Worm (Caenorhabditis elegans) whole organism, L1 larva: Measurements from ENCODE around the gene F35H10.10.
"Not testable (repeated sequence)": the region's sequence is repeated elsewhere in the genome, so short reads cannot be mapped to it uniquely, and the experiment has no call there.

Source experiments
- blmp-1 ChIP-seq: fragments of 150-350 bp; optimal IDR thresholded peaks from 2 replicates; lab custom pipeline; 2014; ENCODE audit warnings: missing biosample characterization, missing genetic modification characterization
- ceh-82 ChIP-seq, 3 experiments: fragments of 150-350 bp in 1 of 3; sonication (generic microtip) in 2 of 3; optimal IDR thresholded peaks; 2 replicates each; lab custom pipeline; 2014 to 2017; ENCODE audit warnings: missing biosample characterization in 3 of 3, missing genetic modification characterization in 3 of 3
- ceh-88 ChIP-seq: fragments of 200-800 bp; sonication (Bioruptor generic); IDR thresholded peaks from 2 replicates; pipeline ENCODE4 v1.3.6; 2022; ENCODE audit warnings: missing genetic modification characterization, missing compliant biosample characterization
- dsc-1 ChIP-seq: sonication (generic microtip); optimal IDR thresholded peaks from 2 replicates; lab custom pipeline; 2016; ENCODE audit warnings: mild to moderate bottlenecking, missing genetic modification characterization, missing compliant biosample characterization
- efl-1 ChIP-seq, 4 experiments: fragments of 150-350 bp; optimal IDR thresholded peaks in 3 of 4; peaks in 1 of 4; 1 replicate in 1 of 4; 2 replicates in 3 of 4; lab custom pipeline; 2014; ENCODE audit warnings: missing biosample characterization in 2 of 4, missing genetic modification characterization in 2 of 4, missing genetic modification reagents in 2 of 4
- egl-13 ChIP-seq: sonication (generic microtip); optimal IDR thresholded peaks from 2 replicates; lab custom pipeline; 2016; ENCODE audit warnings: missing genotype, missing genetic modification reagents, missing genetic modification characterization, missing compliant biosample characterization
- egl-27 ChIP-seq, 2 experiments: fragments of 150-350 bp in 1 of 2; sonication (generic microtip); optimal IDR thresholded peaks; 3 replicates each; lab custom pipeline; 2017 to 2018; ENCODE audit warnings: missing biosample characterization in 2 of 2, missing genetic modification characterization in 2 of 2, missing genetic modification reagents in 2 of 2
- elt-2 ChIP-seq: sonication (generic microtip); optimal IDR thresholded peaks from 2 replicates; lab custom pipeline; 2016; ENCODE audit warnings: missing genetic modification characterization, mild to moderate bottlenecking, inconsistent platforms, missing compliant biosample characterization, missing genetic modification reagents
- fkh-10 ChIP-seq: sonication (generic microtip); optimal IDR thresholded peaks from 2 replicates; lab custom pipeline; 2017; ENCODE audit warnings: missing biosample characterization, missing genetic modification reagents, missing genetic modification characterization
- grh-1 ChIP-seq: fragments of 200-800 bp; sonication (Bioruptor generic); IDR thresholded peaks from 2 replicates; pipeline ENCODE4 v1.3.6; 2022; ENCODE audit warnings: missing genetic modification reagents, missing genetic modification characterization, missing compliant biosample characterization
- hlh-17 ChIP-seq: fragments of 200-800 bp; sonication (Bioruptor generic); optimal IDR thresholded peaks from 2 replicates; lab custom pipeline; 2018; ENCODE audit warnings: missing genetic modification characterization, mild to moderate bottlenecking, missing compliant biosample characterization, moderate library complexity, borderline replicate concordance
- hpl-2 ChIP-seq: fragments of 150-350 bp; optimal IDR thresholded peaks from 2 replicates; lab custom pipeline; 2014; ENCODE audit warnings: missing biosample characterization, missing genetic modification reagents, missing genetic modification characterization
- isw-1 ChIP-seq: fragments of 200-800 bp; sonication (Bioruptor generic); IDR thresholded peaks from 2 replicates; pipeline ENCODE4 v1.3.6; 2022; ENCODE audit warnings: missing genetic modification characterization, missing compliant biosample characterization
- lin-14 ChIP-seq: fragments of 200-800 bp; sonication (Bioruptor generic); optimal IDR thresholded peaks from 2 replicates; lab custom pipeline; 2018; ENCODE audit warnings: mild to moderate bottlenecking, missing genetic modification characterization, moderate library complexity, missing compliant biosample characterization
- lir-3 ChIP-seq: sonication (generic microtip); optimal IDR thresholded peaks from 2 replicates; lab custom pipeline; 2016; ENCODE audit warnings: mild to moderate bottlenecking, missing genetic modification characterization, moderate library complexity, missing compliant biosample characterization; ENCODE audit not compliant: poor library complexity
- mep-1 ChIP-seq: fragments of 150-350 bp; optimal IDR thresholded peaks from 2 replicates; lab custom pipeline; 2014; ENCODE audit warnings: missing biosample characterization, missing genetic modification characterization
- nhr-11 ChIP-seq: fragments of 150-350 bp; optimal IDR thresholded peaks from 2 replicates; lab custom pipeline; 2014; ENCODE audit warnings: missing biosample characterization, missing genetic modification characterization
- nhr-71 ChIP-seq: sonication (generic microtip); optimal IDR thresholded peaks from 2 replicates; lab custom pipeline; 2016; ENCODE audit warnings: mild to moderate bottlenecking, missing genetic modification characterization, moderate library complexity, missing compliant biosample characterization
- nhr-76 ChIP-seq: sonication (generic microtip); optimal IDR thresholded peaks from 2 replicates; lab custom pipeline; 2017; ENCODE audit warnings: missing biosample characterization, missing genetic modification characterization
- pax-3 ChIP-seq: fragments of 200-800 bp; sonication (Bioruptor generic); optimal IDR thresholded peaks from 2 replicates; lab custom pipeline; 2018; ENCODE audit warnings: mild to moderate bottlenecking, missing genetic modification characterization, moderate library complexity, missing compliant biosample characterization
- skn-1 ChIP-seq: fragments of 150-350 bp; optimal IDR thresholded peaks from 2 replicates; lab custom pipeline; 2014; ENCODE audit warnings: missing biosample characterization, missing genetic modification characterization
- sup-37 ChIP-seq: fragments of 200-800 bp; sonication (Bioruptor generic); optimal IDR thresholded peaks from 2 replicates; lab custom pipeline; 2018; ENCODE audit warnings: mild to moderate bottlenecking, missing genetic modification characterization, missing compliant biosample characterization
- swsn-7 ChIP-seq: sonication (generic microtip); optimal IDR thresholded peaks from 2 replicates; lab custom pipeline; 2016; ENCODE audit warnings: missing genetic modification characterization, missing compliant biosample characterization
- tlp-1 ChIP-seq: fragments of 150-350 bp; optimal IDR thresholded peaks from 2 replicates; lab custom pipeline; 2014; ENCODE audit warnings: missing biosample characterization, missing genetic modification characterization
- unc-30 ChIP-seq: sonication (generic microtip); optimal IDR thresholded peaks from 2 replicates; lab custom pipeline; 2017; ENCODE audit warnings: missing biosample characterization, missing genetic modification characterization
- unc-62 ChIP-seq: fragments of 150-350 bp; optimal IDR thresholded peaks from 2 replicates; lab custom pipeline; 2014; ENCODE audit warnings: missing biosample characterization, missing genetic modification reagents, missing genetic modification characterization
- unc-98 ChIP-seq: fragments of 200-800 bp; sonication (Bioruptor generic); IDR thresholded peaks from 2 replicates; pipeline ENCODE4 v1.3.6; 2022; ENCODE audit warnings: missing genetic modification characterization, missing compliant biosample characterization
- vab-15 ChIP-seq: sonication (generic microtip); optimal IDR thresholded peaks from 2 replicates; lab custom pipeline; 2017; ENCODE audit warnings: missing genotype, mild to moderate bottlenecking, missing genetic modification characterization, missing compliant biosample characterization
- zip-4 ChIP-seq: fragments of 200-800 bp; sonication (Bioruptor generic); optimal IDR thresholded peaks from 2 replicates; lab custom pipeline; 2018; ENCODE audit warnings: mild to moderate bottlenecking, missing genetic modification characterization, moderate library complexity, missing compliant biosample characterization
- ztf-11 ChIP-seq, 2 experiments: sonication (generic microtip); optimal IDR thresholded peaks; 2 replicates each; lab custom pipeline; 2016 to 2017; ENCODE audit warnings: missing genetic modification characterization in 2 of 2, missing biosample characterization in 1 of 2, missing compliant biosample characterization in 1 of 2
- ztf-4 ChIP-seq: fragments of 150-350 bp; optimal IDR thresholded peaks from 2 replicates; lab custom pipeline; 2014; ENCODE audit warnings: missing biosample characterization, missing genetic modification characterization

F35H10.10 gene

ce11 chrIV:8357299-8357698 lies 44.6 kb upstream of the F35H10.10 start:
- TF ChIP-seq sup-37 (no peak), blmp-1 (no peak), skn-1 (no peak), efl-1 (optimal IDR thresholded peaks at IDR 0.05; lab: Kevin White, UChicago) (no peak), efl-1 (GFP tag; optimal IDR thresholded peaks at IDR 0.05 in 1 of 2; lab: Kevin White, UChicago) (peak in 1 of 2 experiments; percentile 81), isw-1 (GFP tag; lab: Robert Waterston, UW) (no peak), unc-30 (tag; lab: Kevin White, UChicago) (no peak), dsc-1 (tag; lab: Kevin White, UChicago) (no peak), hpl-2 (GFP tag; lab: Kevin White, UChicago) (no peak)

- TF ChIP-seq unc-98 (GFP tag; lab: Robert Waterston, UW) (no peak), tlp-1 (tag; lab: Kevin White, UChicago) (no peak), nhr-11 (tag; lab: Kevin White, UChicago) (no peak), fkh-10 (GFP tag; lab: Kevin White, UChicago) (no peak), efl-1 (optimal IDR thresholded peaks at IDR 0.05; lab: Kevin White, UChicago) (no peak), efl-1 (GFP tag; optimal IDR thresholded peaks at IDR 0.05 in 1 of 2; lab: Kevin White, UChicago) (peak in 1 of 2 experiments; percentile 60), hpl-2 (GFP tag; lab: Kevin White, UChicago) (no peak)
These were observed 42.8 kb upstream of the F35H10.10 start, which contains the start of the genes F17E9.2 and col-116 for ce11 chrIV:8355592-8355991. Gene F17E9.2 (plus strand): TSS chrIV:8355892. Gene col-116 (plus strand): TSS chrIV:8355906.

- TF ChIP-seq ceh-88 (GFP tag; lab: Robert Waterston, UW) (no peak), ceh-82 (tag; optimal IDR thresholded peaks at IDR 0.05; lab: Kevin White, UChicago) (no peak), skn-1 (no peak), ztf-4 (tag; lab: Kevin White, UChicago) (no peak), lin-14 (GFP tag; lab: Kevin White, UChicago) (no peak), ztf-11 (tag; optimal IDR thresholded peaks at IDR 0.05; lab: Kevin White, UChicago) (no peak), nhr-76 (tag; lab: Kevin White, UChicago) (no peak), grh-1 (GFP tag; lab: Robert Waterston, UW) (no peak), nhr-71 (no peak), pax-3 (tag; lab: Kevin White, UChicago) (no peak)
These were observed 41.8 kb upstream of the F35H10.10 start, which contains the start of gene F17E9.3 for ce11 chrIV:8354572-8354971. Gene F17E9.3 (plus strand): TSS chrIV:8354872.

ce11 chrIV:8352036-8352435 lies 39.3 kb upstream of the F35H10.10 start, which contains the start of gene F17E9.16:
Gene F17E9.16 (plus strand): TSS chrIV:8352336.
- not testable (repeated sequence) for TF ChIP-seq lir-3 (tag; lab: Kevin White, UChicago); hlh-17 (GFP tag; lab: Kevin White, UChicago); unc-62

ce11 chrIV:8348073-8348472 lies 35.3 kb upstream of the F35H10.10 start, which contains the start of gene F17E9.4:
Gene F17E9.4 (plus strand): TSS chrIV:8348373.
- no peak for TF ChIP-seq nhr-11 (tag; lab: Kevin White, UChicago)
- TF ChIP-seq egl-13, result no peak
- TF ChIP-seq mep-1 (tag; lab: Kevin White, UChicago), result no peak
- TF ChIP-seq vab-15, result no peak
- no peak for TF ChIP-seq zip-4 (GFP tag; lab: Kevin White, UChicago)

ce11 chrIV:8347051-8347450 lies 34.3 kb upstream of the F35H10.10 start, which contains the start of the genes F17E9.18 and F17E9.15:
Gene F17E9.18 (minus strand): TSS chrIV:8347151.
Gene F17E9.15 (plus strand): TSS chrIV:8347418.
- TF ChIP-seq swsn-7 (tag; lab: Kevin White, UChicago) (no peak), elt-2 (tag; lab: Kevin White, UChicago) (no peak), egl-27 (tag; optimal IDR thresholded peaks at IDR 0.05; lab: Kevin White, UChicago) (no peak)
